Fruit fly (Drosophila melanogaster): Measurements from ENCODE around the gene CG8892.

CG8892 gene

DNA sequence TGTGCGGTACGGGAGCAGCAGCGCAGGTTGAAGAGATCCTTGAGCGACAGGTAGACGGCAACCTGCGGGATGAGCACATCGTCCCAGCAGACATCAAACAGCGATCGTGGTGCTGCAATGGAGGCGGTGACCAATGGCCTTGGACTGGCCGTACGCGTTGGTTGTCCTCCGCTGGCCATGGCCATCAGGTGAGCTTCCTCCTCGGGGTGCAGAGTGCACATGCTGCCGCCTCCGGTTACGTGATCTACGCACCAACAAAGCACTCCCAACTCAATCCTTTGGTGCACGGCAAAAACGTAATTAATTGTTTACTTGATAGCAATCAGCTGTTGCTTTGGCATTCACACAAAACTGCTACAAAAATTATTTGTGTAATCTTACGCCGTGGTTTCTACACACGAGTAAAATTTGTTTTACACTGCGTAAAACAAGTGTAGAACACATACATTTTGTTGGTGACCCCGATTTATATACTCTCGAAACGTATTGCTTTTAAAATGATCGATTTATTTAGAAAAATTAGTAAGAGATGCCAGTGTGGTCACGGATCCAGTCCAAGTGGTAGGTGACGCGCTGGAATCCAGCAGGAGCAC, 31.8 kb downstream of the CG8892 start, which contains the start of gene jet:
Gene jet (minus strand): TSS at position 332 of the 593 bp plus-strand sequence.
- TF ChIP-seq Crg-1 (GFP tag; optimal IDR thresholded peaks at IDR 0.05), result no peak
- TF ChIP-seq bab1 (GFP tag; optimal IDR thresholded peaks at IDR 0.05), result no peak
- no peak for TF ChIP-seq CG14711 (tag; optimal IDR thresholded peaks at IDR 0.05)
- TF ChIP-seq CG1620 (GFP tag; optimal IDR thresholded peaks at IDR 0.05), result no peak
- no peak for TF ChIP-seq pad (GFP tag; optimal IDR thresholded peaks at IDR 0.05)
- TF ChIP-seq CG11617 (GFP tag; optimal IDR thresholded peaks at IDR 0.05), result no peak

DNA sequence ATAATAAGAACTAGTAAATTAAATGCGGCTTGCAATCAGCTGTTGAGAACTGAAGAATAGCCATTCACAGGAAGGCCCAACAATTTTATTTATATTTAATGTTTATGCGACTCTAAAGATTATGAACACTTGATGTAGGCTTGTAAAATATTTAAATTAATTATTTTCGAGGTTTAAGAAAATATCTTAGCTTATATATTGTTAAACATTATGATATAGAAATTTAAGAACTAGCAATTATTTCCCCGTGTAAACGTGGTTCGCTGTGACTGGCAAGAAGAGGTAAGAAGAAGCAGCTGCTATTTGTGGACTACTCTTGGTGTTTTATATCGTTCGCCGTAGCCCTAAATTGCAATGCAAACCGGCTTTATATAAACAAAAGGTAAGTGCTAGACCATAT, 36.1 kb downstream of the CG8892 start, which contains the start of the genes mRpL24 and betaggt-I:
Gene mRpL24 (minus strand): TSS at position 62 of the 400 bp plus-strand sequence.
Gene betaggt-I (plus strand): TSS at position 280 of the 400 bp plus-strand sequence.
- TF ChIP-seq tj (GFP tag; optimal IDR thresholded peaks at IDR 0.05) (peak; percentile 85), toe (GFP tag; optimal IDR thresholded peaks at IDR 0.05) (peak; percentile 95), CG11617 (GFP tag; optimal IDR thresholded peaks at IDR 0.05) (peak; percentile 97), cnc (optimal IDR thresholded peaks at IDR 0.05) (no peak), CG33017 (tag; optimal IDR thresholded peaks at IDR 0.05) (peak; percentile 99), CG5204 (GFP tag; optimal IDR thresholded peaks at IDR 0.05) (peak; percentile 95), CG12768 (GFP tag; optimal IDR thresholded peaks at IDR 0.05) (peak; percentile 96), CG1620 (GFP tag; optimal IDR thresholded peaks at IDR 0.05) (peak; percentile 96), CG14711 (tag; optimal IDR thresholded peaks at IDR 0.05) (peak; percentile 98), kay (GFP tag; ENCODE audit: borderline replicate concordance) (peak; percentile 97), ovo (GFP tag; optimal IDR thresholded peaks at IDR 0.05) (peak; percentile 91), Clk (GFP tag; optimal IDR thresholded peaks at IDR 0.05) (peak; percentile 89), bab1 (GFP tag; optimal IDR thresholded peaks at IDR 0.05) (peak; percentile 99), CG7045 (GFP tag; optimal IDR thresholded peaks at IDR 0.05) (peak; percentile 98), Crg-1 (GFP tag; optimal IDR thresholded peaks at IDR 0.05) (peak; percentile 92), cic (GFP tag; optimal IDR thresholded peaks at IDR 0.05) (peak; percentile 72), CG7101 (tag; optimal IDR thresholded peaks at IDR 0.05) (peak; percentile 99), Hr96 (GFP tag; optimal IDR thresholded peaks at IDR 0.05) (peak; percentile 85), Mnt (GFP tag; optimal IDR thresholded peaks at IDR 0.05) (peak; percentile 88), pad (GFP tag; optimal IDR thresholded peaks at IDR 0.05) (peak; percentile 88)

DNA sequence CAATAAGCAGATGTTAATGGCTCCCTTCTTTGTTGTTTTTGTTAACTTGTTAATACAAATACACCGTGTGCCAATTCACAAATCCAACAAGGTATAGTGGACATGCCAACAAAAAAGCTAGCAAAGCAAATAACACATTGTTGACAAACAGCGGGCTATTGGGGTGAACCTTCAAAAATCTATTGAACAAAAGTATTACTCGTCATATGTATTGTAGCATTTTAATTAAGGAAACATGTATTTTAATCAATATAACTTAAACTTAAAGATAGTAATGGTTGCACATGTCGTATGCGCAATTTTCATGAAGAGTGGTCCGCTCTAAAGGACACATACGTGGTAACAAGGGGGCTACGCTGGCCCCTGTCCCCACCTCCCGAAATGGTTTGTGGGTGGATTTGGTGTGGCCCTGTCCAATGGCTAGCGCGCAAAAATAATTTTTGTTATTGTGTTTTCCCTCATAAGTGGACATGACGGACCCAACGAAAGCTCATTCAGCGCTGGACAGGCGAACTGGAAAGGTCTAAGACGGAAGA, 39.1 kb downstream of the CG8892 start, which contains the start of gene synr:
Gene synr (plus strand): TSS at position 486 of the 536 bp plus-strand sequence.
- no peak for TF ChIP-seq Mnt (GFP tag; optimal IDR thresholded peaks at IDR 0.05)
- no peak for TF ChIP-seq toe (GFP tag; optimal IDR thresholded peaks at IDR 0.05)
- TF ChIP-seq CG7045 (GFP tag; optimal IDR thresholded peaks at IDR 0.05), result peak; percentile 1
- TF ChIP-seq Clk (GFP tag; optimal IDR thresholded peaks at IDR 0.05), result no peak
- TF ChIP-seq cnc (optimal IDR thresholded peaks at IDR 0.05), result no peak
- no peak for TF ChIP-seq CG12768 (GFP tag; optimal IDR thresholded peaks at IDR 0.05)
- no peak for TF ChIP-seq Crg-1 (GFP tag; optimal IDR thresholded peaks at IDR 0.05)
- TF ChIP-seq CG33017 (tag; optimal IDR thresholded peaks at IDR 0.05), result no peak
- no peak for TF ChIP-seq bab1 (GFP tag; optimal IDR thresholded peaks at IDR 0.05)
- TF ChIP-seq cic (GFP tag; optimal IDR thresholded peaks at IDR 0.05), result no peak
- no peak for TF ChIP-seq CG1620 (GFP tag; optimal IDR thresholded peaks at IDR 0.05)
- no peak for TF ChIP-seq CG14711 (tag; optimal IDR thresholded peaks at IDR 0.05)
- TF ChIP-seq kay (GFP tag; ENCODE audit: borderline replicate concordance), result no peak
- TF ChIP-seq CG5204 (GFP tag; optimal IDR thresholded peaks at IDR 0.05), result peak; percentile 28
- no peak for TF ChIP-seq CG7101 (tag; optimal IDR thresholded peaks at IDR 0.05)
- no peak for TF ChIP-seq tj (GFP tag; optimal IDR thresholded peaks at IDR 0.05)
- no peak for TF ChIP-seq pad (GFP tag; optimal IDR thresholded peaks at IDR 0.05)

DNA sequence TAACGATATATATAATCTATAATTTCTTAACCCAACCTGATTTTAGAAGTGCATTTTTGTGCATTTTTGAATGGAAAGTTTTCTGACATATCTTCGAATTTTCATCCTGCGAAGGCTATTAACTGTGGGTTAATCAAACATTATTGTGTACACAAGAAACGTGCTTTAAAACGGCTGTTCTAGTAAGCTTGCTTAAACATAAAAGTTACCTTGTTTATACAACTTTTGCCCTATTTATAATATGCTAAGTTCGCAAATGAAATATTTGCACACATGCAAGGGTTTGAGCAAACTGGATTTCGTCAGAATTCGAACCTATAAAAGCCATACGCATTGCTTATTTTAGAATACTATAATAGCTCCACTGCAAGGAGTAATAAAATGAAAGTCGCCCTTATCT, 44.3 kb downstream of the CG8892 start, which contains the start of gene Sgs1:
Gene Sgs1 (plus strand): TSS at position 350 of the 400 bp plus-strand sequence.
- TF ChIP-seq cnc (optimal IDR thresholded peaks at IDR 0.05) (no peak), CG7045 (GFP tag; optimal IDR thresholded peaks at IDR 0.05) (no peak), CG33017 (tag; optimal IDR thresholded peaks at IDR 0.05) (no peak), CG14711 (tag; optimal IDR thresholded peaks at IDR 0.05) (no peak)

DNA sequence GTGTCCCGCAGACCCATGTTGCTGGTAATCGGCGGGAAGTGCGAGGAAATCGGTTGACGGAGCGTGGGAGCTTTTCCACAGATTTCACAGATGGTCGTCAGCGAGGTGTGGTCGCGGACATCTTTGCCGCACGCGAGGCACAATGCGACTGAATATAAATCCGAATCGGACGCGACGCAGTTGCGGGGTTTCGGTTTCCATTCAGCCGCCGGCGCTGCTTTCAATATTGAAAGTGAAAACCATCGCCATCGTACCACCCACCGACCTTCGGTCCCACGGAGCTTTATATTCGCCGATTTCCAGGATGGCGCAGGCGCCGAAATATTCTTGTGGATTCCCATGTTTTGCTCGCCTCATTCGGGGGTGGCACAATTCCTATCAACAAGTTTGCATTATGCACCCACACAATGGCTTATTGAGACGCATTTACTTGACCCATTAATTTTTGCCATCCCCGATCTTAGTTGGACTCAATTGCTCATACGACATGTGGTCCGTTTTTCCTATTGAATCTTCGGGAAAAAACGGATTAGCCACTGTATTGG, 45.0 kb downstream of the CG8892 start, which contains the start of gene hoe2:
Gene hoe2 (minus strand): TSS at position 126 of the 545 bp plus-strand sequence.
- TF ChIP-seq pad (GFP tag; optimal IDR thresholded peaks at IDR 0.05), result no peak
- peak; percentile 5 for TF ChIP-seq CG7045 (GFP tag; optimal IDR thresholded peaks at IDR 0.05)

DNA sequence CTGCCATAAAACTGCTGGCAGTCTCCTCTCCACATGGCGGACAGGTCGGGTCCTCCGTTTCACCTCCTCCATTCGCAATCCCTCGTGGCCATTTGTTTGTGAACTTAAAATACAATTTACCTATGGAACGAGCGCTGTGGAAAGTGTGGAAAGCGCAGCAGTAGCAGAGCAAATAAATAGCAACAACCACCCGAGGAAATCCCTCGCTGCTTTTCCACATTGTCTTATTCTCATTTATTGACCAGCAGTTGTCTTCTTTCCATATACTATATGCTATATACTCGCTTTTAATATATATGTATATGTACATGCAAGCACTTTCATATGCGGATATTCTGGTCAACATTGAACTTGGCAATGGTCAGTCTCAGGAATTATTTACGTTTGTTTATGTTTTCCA, 49.1 kb downstream of the CG8892 start, which contains the start of gene hoe1:
Gene hoe1 (minus strand): TSS at position 101 of the 400 bp plus-strand sequence.
- TF ChIP-seq tj (GFP tag; optimal IDR thresholded peaks at IDR 0.05) (no peak), ovo (GFP tag; optimal IDR thresholded peaks at IDR 0.05) (no peak), kay (GFP tag; ENCODE audit: borderline replicate concordance) (no peak), toe (GFP tag; optimal IDR thresholded peaks at IDR 0.05) (no peak), CG33017 (tag; optimal IDR thresholded peaks at IDR 0.05) (no peak), CG1620 (GFP tag; optimal IDR thresholded peaks at IDR 0.05) (no peak), cic (GFP tag; optimal IDR thresholded peaks at IDR 0.05) (no peak), pad (GFP tag; optimal IDR thresholded peaks at IDR 0.05) (no peak), CG7045 (GFP tag; optimal IDR thresholded peaks at IDR 0.05) (no peak), Crg-1 (GFP tag; optimal IDR thresholded peaks at IDR 0.05) (no peak), CG5204 (GFP tag; optimal IDR thresholded peaks at IDR 0.05) (no peak), Hr96 (GFP tag; optimal IDR thresholded peaks at IDR 0.05) (no peak), CG11617 (GFP tag; optimal IDR thresholded peaks at IDR 0.05) (no peak), cnc (optimal IDR thresholded peaks at IDR 0.05) (no peak), CG12768 (GFP tag; optimal IDR thresholded peaks at IDR 0.05) (no peak), bab1 (GFP tag; optimal IDR thresholded peaks at IDR 0.05) (no peak), CG7101 (tag; optimal IDR thresholded peaks at IDR 0.05) (no peak)

All from whole organism, adult.